Fruit fly (Drosophila melanogaster) whole organism, embryonic: ENCODE data around the gene Ssadh.

Source experiments
- C15 ChIP-seq: fragments of 200-800 bp; sonication (Bioruptor generic); IDR thresholded peaks from 3 replicates; pipeline ENCODE4 v1.3.6; 2022; ENCODE audit warnings: missing biosample characterization, missing genetic modification characterization
- CG10274 ChIP-seq: fragments of 200-800 bp; sonication (Bioruptor generic); optimal IDR thresholded peaks from 3 replicates; lab custom pipeline; 2017; ENCODE audit warnings: missing biosample characterization, mild to moderate bottlenecking, missing genetic modification characterization
- CG11695 ChIP-seq: fragments of 200-800 bp; sonication (Bioruptor generic); IDR thresholded peaks from 3 replicates; pipeline ENCODE4 v1.3.6; 2022; ENCODE audit warnings: missing biosample characterization, missing genetic modification characterization
- CG14441 ChIP-seq: fragments of 200-800 bp; sonication (Bioruptor generic); IDR thresholded peaks from 2 replicates; pipeline ENCODE4 v1.3.6; 2022; ENCODE audit warnings: missing biosample characterization, missing genetic modification characterization
- CG15601 ChIP-seq: fragments of 200-800 bp; sonication (Bioruptor generic); optimal IDR thresholded peaks from 3 replicates; lab custom pipeline; 2019; ENCODE audit warnings: missing biosample characterization, mild to moderate bottlenecking, missing genetic modification characterization, moderate library complexity
- CG17359 ChIP-seq: fragments of 200-800 bp; sonication (Bioruptor generic); optimal IDR thresholded peaks from 3 replicates; lab custom pipeline; 2018; ENCODE audit warnings: missing biosample characterization, mild to moderate bottlenecking, missing genetic modification characterization, moderate library complexity
- CG17385 ChIP-seq: fragments of 200-800 bp; sonication (Bioruptor generic); optimal IDR thresholded peaks from 3 replicates; lab custom pipeline; 2018; ENCODE audit warnings: missing biosample characterization, mild to moderate bottlenecking, missing genetic modification characterization
- CG17912 ChIP-seq: fragments of 200-800 bp; sonication (Bioruptor generic); optimal IDR thresholded peaks from 2 replicates; lab custom pipeline; 2018; ENCODE audit warnings: missing biosample characterization, mild to moderate bottlenecking, missing genetic modification characterization
- CG18262 ChIP-seq: fragments of 200-800 bp; optimal IDR thresholded peaks from 3 replicates; lab custom pipeline; 2019; ENCODE audit warnings: missing biosample characterization, mild to moderate bottlenecking, missing genetic modification characterization, moderate library complexity
- CG18599 ChIP-seq: fragments of 200-800 bp; sonication (Bioruptor generic); optimal IDR thresholded peaks from 3 replicates; lab custom pipeline; 2017; ENCODE audit warnings: missing biosample characterization, missing genetic modification characterization, mild to moderate bottlenecking, moderate library complexity, missing genetic modification reagents
- CG2120 ChIP-seq: fragments of 200-800 bp; sonication (Bioruptor generic); optimal IDR thresholded peaks from 3 replicates; lab custom pipeline; 2016; ENCODE audit warnings: missing biosample characterization, missing genetic modification characterization
- CG2678 ChIP-seq: fragments of 200-800 bp; sonication (Bioruptor generic); optimal IDR thresholded peaks from 3 replicates; lab custom pipeline; 2019; ENCODE audit warnings: missing biosample characterization, mild to moderate bottlenecking, missing genetic modification characterization, moderate library complexity
- CG31224 ChIP-seq: fragments of 200-800 bp; sonication (Bioruptor generic); IDR thresholded peaks from 2 replicates; pipeline ENCODE4 v1.3.6; 2022; ENCODE audit warnings: missing biosample characterization, missing genetic modification characterization
- CG7372 ChIP-seq: fragments of 200-800 bp; sonication (Bioruptor generic); IDR thresholded peaks from 2 replicates; pipeline ENCODE4 v1.3.6; 2022; ENCODE audit warnings: missing biosample characterization, missing genetic modification characterization
- CG7839 ChIP-seq: fragments of 200-800 bp; sonication (Bioruptor generic); optimal IDR thresholded peaks from 3 replicates; lab custom pipeline; 2018; ENCODE audit warnings: missing biosample characterization, mild to moderate bottlenecking, missing genetic modification characterization, moderate library complexity
- CG7963 ChIP-seq: fragments of 200-800 bp; sonication (Bioruptor generic); IDR thresholded peaks from 3 replicates; pipeline ENCODE4 v1.3.6; 2022; ENCODE audit warnings: missing biosample characterization, missing genetic modification characterization; ENCODE audit not compliant: partially characterized antibody
- CG7987 ChIP-seq: fragments of 200-800 bp; sonication (Bioruptor generic); optimal IDR thresholded peaks from 2 replicates; lab custom pipeline; 2018; ENCODE audit warnings: missing biosample characterization, mild to moderate bottlenecking, missing genetic modification characterization, moderate library complexity
- D ChIP-seq, 2 experiments: fragments of 200-800 bp in 1 of 2; fragments of >200 bp in 1 of 2; sonication (Bioruptor generic) in 1 of 2; optimal IDR thresholded peaks; 2 replicates in 1 of 2; 3 replicates in 1 of 2; lab custom pipeline; 2017; ENCODE audit warnings: mild to moderate bottlenecking in 1 of 2, missing biosample characterization in 1 of 2, missing genetic modification characterization in 1 of 2, missing genetic modification reagents in 1 of 2
- E2f1 ChIP-seq: fragments of 200-800 bp; sonication (Bioruptor generic); IDR thresholded peaks from 2 replicates; pipeline ENCODE4 v1.3.6; 2022; ENCODE audit warnings: missing biosample characterization, missing genetic modification characterization
- Ets65A ChIP-seq: fragments of 200-800 bp; sonication (Bioruptor generic); peaks from one replicate; lab custom pipeline; 2016; ENCODE audit warnings: missing biosample characterization, missing genetic modification characterization
- Fer3 ChIP-seq: fragments of 200-800 bp; sonication (Bioruptor generic); optimal IDR thresholded peaks from 2 replicates; lab custom pipeline; 2018; ENCODE audit warnings: missing biosample characterization, mild to moderate bottlenecking, missing genetic modification characterization, moderate library complexity
- Gug ChIP-seq: fragments of 200-800 bp; sonication (Bioruptor generic); IDR thresholded peaks from 4 replicates; pipeline ENCODE4 v1.3.6; 2022; ENCODE audit warnings: missing biosample characterization, missing genetic modification characterization
- MTF-1 ChIP-seq: fragments of 200-800 bp; sonication (Bioruptor generic); optimal IDR thresholded peaks from 2 replicates; lab custom pipeline; 2018; ENCODE audit warnings: missing biosample characterization, mild to moderate bottlenecking, missing genetic modification characterization, borderline replicate concordance
- Nf-YA ChIP-seq: fragments of 200-800 bp; sonication (Bioruptor generic); IDR thresholded peaks from 2 replicates; pipeline ENCODE4 v1.3.6; 2022; ENCODE audit warnings: missing biosample characterization, missing genetic modification characterization
- Nf-YB ChIP-seq: fragments of 200-800 bp; sonication (Bioruptor generic); optimal IDR thresholded peaks from 3 replicates; lab custom pipeline; 2019; ENCODE audit warnings: missing biosample characterization, mild to moderate bottlenecking, missing genetic modification characterization, moderate library complexity
- Nf-YC ChIP-seq: fragments of 200-800 bp; optimal IDR thresholded peaks from 3 replicates; lab custom pipeline; 2019; ENCODE audit warnings: missing biosample characterization, mild to moderate bottlenecking, missing genetic modification characterization, moderate library complexity
- Opbp ChIP-seq: fragments of 200-800 bp; sonication (Bioruptor generic); IDR thresholded peaks from 3 replicates; pipeline ENCODE4 v1.3.6; 2022; ENCODE audit warnings: missing biosample characterization, missing genetic modification characterization; ENCODE audit not compliant: partially characterized antibody
- Sry-δ ChIP-seq: fragments of 200-800 bp; sonication (Bioruptor generic); optimal IDR thresholded peaks from 2 replicates; lab custom pipeline; 2016; ENCODE audit warnings: missing biosample characterization, missing genetic modification characterization
- Taf1 ChIP-seq: fragments of 200-800 bp; sonication (Bioruptor generic); IDR thresholded peaks from 2 replicates; pipeline ENCODE4 v1.3.6; 2022; ENCODE audit warnings: missing biosample characterization, missing genetic modification characterization
- Xbp1 ChIP-seq: fragments of 200-800 bp; sonication (Bioruptor generic); optimal IDR thresholded peaks from 3 replicates; lab custom pipeline; 2016; ENCODE audit warnings: missing biosample characterization, mild to moderate bottlenecking, missing genetic modification characterization
- ase ChIP-seq: fragments of 200-800 bp; sonication (Bioruptor generic); IDR thresholded peaks from 3 replicates; pipeline ENCODE4 v1.3.6; 2022; ENCODE audit warnings: missing biosample characterization, missing genetic modification characterization
- az2 ChIP-seq: fragments of 200-800 bp; sonication (Bioruptor generic); optimal IDR thresholded peaks from 3 replicates; lab custom pipeline; 2016; ENCODE audit warnings: missing biosample characterization, missing genetic modification characterization
- bsh ChIP-seq, 2 experiments: fragments of 200-800 bp; sonication (Bioruptor generic); optimal IDR thresholded peaks; 2 replicates each; lab custom pipeline; 2017 to 2018; ENCODE audit warnings: mild to moderate bottlenecking in 2 of 2, missing biosample characterization in 2 of 2, missing genetic modification characterization in 2 of 2, moderate library complexity in 1 of 2
- chinmo ChIP-seq: fragments of 200-800 bp; sonication (Bioruptor generic); IDR thresholded peaks from 4 replicates; pipeline ENCODE4 v1.3.6; 2022; ENCODE audit warnings: missing biosample characterization, missing genetic modification characterization; ENCODE audit not compliant: partially characterized antibody
- ci ChIP-seq: fragments of 200-800 bp; sonication (Bioruptor generic); IDR thresholded peaks from 3 replicates; pipeline ENCODE4 v1.3.6; 2022; ENCODE audit warnings: missing biosample characterization, missing genetic modification characterization
- crol ChIP-seq: fragments of 200-800 bp; sonication (Bioruptor generic); IDR thresholded peaks from 2 replicates; pipeline ENCODE4 v1.3.6; 2022; ENCODE audit warnings: missing biosample characterization, missing genetic modification characterization
- h ChIP-seq: fragments of >200 bp; optimal IDR thresholded peaks from 2 replicates; lab custom pipeline; 2017
- jigr1 ChIP-seq: fragments of 200-800 bp; sonication (Bioruptor generic); IDR thresholded peaks from 3 replicates; pipeline ENCODE4 v1.3.6; 2022; ENCODE audit warnings: missing biosample characterization, missing genetic modification characterization
- lab ChIP-seq: fragments of 200-800 bp; sonication (Bioruptor generic); optimal IDR thresholded peaks from 3 replicates; lab custom pipeline; 2017; ENCODE audit warnings: missing biosample characterization, missing genetic modification characterization, mild to moderate bottlenecking, moderate library complexity, missing genetic modification reagents
- lbe ChIP-seq: fragments of 200-800 bp; sonication (Bioruptor generic); optimal IDR thresholded peaks from 2 replicates; lab custom pipeline; 2016; ENCODE audit warnings: missing biosample characterization, mild to moderate bottlenecking, missing genetic modification characterization
- lov ChIP-seq, 2 experiments: fragments of 200-800 bp in 1 of 2; fragments of >200 bp in 1 of 2; sonication (Bioruptor generic) in 1 of 2; IDR thresholded peaks in 1 of 2; optimal IDR thresholded peaks in 1 of 2; 2 replicates in 1 of 2; 3 replicates in 1 of 2; pipeline versions ENCODE4 v1.3.6 to Lab custom; 2017 to 2022; ENCODE audit warnings: missing biosample characterization in 1 of 2, missing genetic modification characterization in 1 of 2
- nerfin-2 ChIP-seq: fragments of 200-800 bp; sonication (Bioruptor generic); IDR thresholded peaks from 2 replicates; pipeline ENCODE4 v1.3.6; 2022; ENCODE audit warnings: missing biosample characterization, missing genetic modification characterization; ENCODE audit not compliant: partially characterized antibody
- pan ChIP-seq, 4 experiments: fragments of >200 bp in 3 of 4; fragments of 200-800 bp in 1 of 4; sonication (Bioruptor generic) in 1 of 4; optimal IDR thresholded peaks in 3 of 4; IDR thresholded peaks in 1 of 4; 2 replicates each; pipeline versions ENCODE4 v1.3.6 to Lab custom; 2017 to 2022; ENCODE audit warnings: missing biosample characterization in 2 of 4, missing genetic modification characterization in 2 of 4, mixed read lengths in 1 of 4
- row ChIP-seq: fragments of 200-800 bp; sonication (Bioruptor generic); IDR thresholded peaks from 3 replicates; pipeline ENCODE4 v1.3.6; 2022; ENCODE audit warnings: missing biosample characterization, missing genetic modification characterization
- salm ChIP-seq: fragments of 200-800 bp; sonication (Bioruptor generic); optimal IDR thresholded peaks from 2 replicates; lab custom pipeline; 2018; ENCODE audit warnings: missing biosample characterization, mild to moderate bottlenecking, missing genetic modification characterization
- sens ChIP-seq: fragments of 200-800 bp; sonication (Bioruptor generic); peaks from one replicate; lab custom pipeline; 2016; ENCODE audit warnings: missing biosample characterization, missing genetic modification characterization
- sob ChIP-seq: fragments of 200-800 bp; sonication (Bioruptor generic); IDR thresholded peaks from 2 replicates; pipeline ENCODE4 v1.3.6; 2022; ENCODE audit warnings: missing biosample characterization, missing genetic modification characterization
- ssp ChIP-seq: fragments of 200-800 bp; sonication (Bioruptor generic); IDR thresholded peaks from 2 replicates; pipeline ENCODE4 v1.3.6; 2022; ENCODE audit warnings: missing biosample characterization, missing genetic modification characterization
- unpg ChIP-seq: fragments of 200-800 bp; sonication (Bioruptor generic); optimal IDR thresholded peaks from 3 replicates; lab custom pipeline; 2018; ENCODE audit warnings: missing biosample characterization, mild to moderate bottlenecking, missing genetic modification characterization, moderate library complexity

The Ssadh gene

dm6 chr3R:25651414-25651813 lies 24.7 kb upstream of the Ssadh start (continued):
- TF ChIP-seq CG15601 (tag; lab: Kevin White, UChicago), result no peak
- TF ChIP-seq sob (GFP tag; lab: Robert Waterston, UW), result 0 out of 2 replicates have a peak, but pooled peaks have one; percentile 12
- no peak for TF ChIP-seq ssp (GFP tag; lab: Robert Waterston, UW)
- 0 out of 2 replicates have a peak, but pooled peaks have one; percentile 16 for TF ChIP-seq CG14441 (GFP tag; lab: Robert Waterston, UW)
- TF ChIP-seq CG17385 (GFP tag; lab: Kevin White, UChicago), result peak; percentile 10
- peak; percentile 25 for TF ChIP-seq az2 (GFP tag; lab: Kevin White, UChicago)
- TF ChIP-seq Opbp (GFP tag; lab: Robert Waterston, UW), result no peak
- TF ChIP-seq lab (GFP tag; lab: Kevin White, UChicago), result peak; percentile 32
- TF ChIP-seq C15 (GFP tag; lab: Robert Waterston, UW), result 0 out of 3 replicates have a peak, but pooled peaks have one; percentile 36
- TF ChIP-seq crol, result no peak
- TF ChIP-seq Xbp1 (GFP tag; lab: Kevin White, UChicago), result peak; percentile 2
- TF ChIP-seq CG11695 (GFP tag; lab: Robert Waterston, UW), result no peak
- TF ChIP-seq chinmo, result no peak
- TF ChIP-seq salm (tag; lab: Kevin White, UChicago), result no peak
- 0 out of 2 replicates have a peak, but pooled peaks have one; percentile 0 for TF ChIP-seq nerfin-2 (GFP tag; lab: Robert Waterston, UW)
- no peak for TF ChIP-seq Nf-YC (tag; lab: Kevin White, UChicago)
- peak; percentile 27 for TF ChIP-seq sens (GFP tag; lab: Kevin White, UChicago)
- peak; percentile 39 for TF ChIP-seq unpg
- peak; percentile 14 for TF ChIP-seq CG7839
- no peak for TF ChIP-seq CG17912 (GFP tag; lab: Kevin White, UChicago)
- TF ChIP-seq CG7372 (GFP tag; lab: Robert Waterston, UW), result no peak
- peak in 1 of 2 experiments; percentile 16 for TF ChIP-seq bsh (GFP tag; optimal IDR thresholded peaks at IDR 0.05; lab: Kevin White, UChicago)
- no peak for TF ChIP-seq Ets65A (GFP tag; lab: Kevin White, UChicago)
- no peak for TF ChIP-seq Nf-YA (GFP tag; lab: Robert Waterston, UW)
- no peak for TF ChIP-seq CG2120 (GFP tag; lab: Kevin White, UChicago)
- no peak for TF ChIP-seq MTF-1 (GFP tag; lab: Kevin White, UChicago)
- no peak for TF ChIP-seq Gug (GFP tag; lab: Robert Waterston, UW)
- peak; percentile 38 for TF ChIP-seq CG17359 (tag; lab: Kevin White, UChicago)
- TF ChIP-seq Nf-YB, result no peak
- TF ChIP-seq h, result no peak
- 0 out of 2 replicates have a peak, but pooled peaks have one; percentile 21 for TF ChIP-seq CG31224 (GFP tag; lab: Robert Waterston, UW)
- no peak for TF ChIP-seq D (optimal IDR thresholded peaks at IDR 0.05; lab: Kevin White, UChicago)
- TF ChIP-seq D (GFP tag; optimal IDR thresholded peaks at IDR 0.05; lab: Kevin White, UChicago), result no peak
- no peak for TF ChIP-seq ase
- TF ChIP-seq CG18599 (GFP tag; lab: Kevin White, UChicago), result peak; percentile 5
- TF ChIP-seq lov (optimal IDR thresholded peaks at IDR 0.05; lab: Kevin White, UChicago), result no peak
- no peak for TF ChIP-seq lov (GFP tag; IDR thresholded peaks at IDR 0.05; lab: Robert Waterston, UW)
- TF ChIP-seq CG10274, result no peak
- 0 out of 3 replicates have a peak, but pooled peaks have one; percentile 45 for TF ChIP-seq ci (GFP tag; lab: Robert Waterston, UW)
- TF ChIP-seq pan (optimal IDR thresholded peaks at IDR 0.05; lab: Kevin White, UChicago), result no peak
- TF ChIP-seq pan (GFP tag; optimal IDR thresholded peaks at IDR 0.05 in 1 of 2, IDR thresholded peaks at IDR 0.05 in 1 of 2), result peak in 1 of 2 experiments; percentile 40
- no peak for TF ChIP-seq CG7987 (GFP tag; lab: Kevin White, UChicago)
- TF ChIP-seq Fer3 (tag; lab: Kevin White, UChicago), result peak; percentile 7
- peak; percentile 9 for TF ChIP-seq CG2678 (tag; lab: Kevin White, UChicago)
- no peak for TF ChIP-seq Sry-δ (GFP tag; lab: Kevin White, UChicago)
- no peak for TF ChIP-seq Taf1 (GFP tag; lab: Robert Waterston, UW)
- TF ChIP-seq lbe, result peak; percentile 22
- TF ChIP-seq row (GFP tag; lab: Robert Waterston, UW), result peak; percentile 46; the same call in 2 of the 3 replicates
- TF ChIP-seq jigr1 (GFP tag; lab: Robert Waterston, UW), result no peak
- TF ChIP-seq E2f1, result no peak
- TF ChIP-seq CG18262 (tag; lab: Kevin White, UChicago), result peak; percentile 22
- no peak for TF ChIP-seq CG7963
